Worm (Caenorhabditis elegans) whole organism, L1 larva: ENCODE results near the gene C27D9.2.

Experiments
- dsc-1 ChIP-seq: sonication (generic microtip); optimal IDR thresholded peaks from 2 replicates; lab custom pipeline; 2016; ENCODE audit warnings: mild to moderate bottlenecking, missing genetic modification characterization, missing compliant biosample characterization
- efl-1 ChIP-seq, 4 experiments: fragments of 150-350 bp; optimal IDR thresholded peaks in 3 of 4; peaks in 1 of 4; 1 replicate in 1 of 4; 2 replicates in 3 of 4; lab custom pipeline; 2014; ENCODE audit warnings: missing biosample characterization in 2 of 4, missing genetic modification characterization in 2 of 4, missing genetic modification reagents in 2 of 4
- elt-3 ChIP-seq, 6 experiments: fragments of 150-350 bp in 1 of 6; sonication (generic microtip); optimal IDR thresholded peaks; 2 replicates each; lab custom pipeline; 2017 to 2018; ENCODE audit warnings: missing biosample characterization in 6 of 6, missing genetic modification characterization in 6 of 6, inconsistent platforms in 1 of 6
- fkh-10 ChIP-seq: sonication (generic microtip); optimal IDR thresholded peaks from 2 replicates; lab custom pipeline; 2017; ENCODE audit warnings: missing biosample characterization, missing genetic modification reagents, missing genetic modification characterization
- irx-1 ChIP-seq: sonication (generic microtip); optimal IDR thresholded peaks from 2 replicates; lab custom pipeline; 2016; ENCODE audit warnings: missing genetic modification characterization, missing compliant biosample characterization
- lin-14 ChIP-seq: fragments of 200-800 bp; sonication (Bioruptor generic); optimal IDR thresholded peaks from 2 replicates; lab custom pipeline; 2018; ENCODE audit warnings: mild to moderate bottlenecking, missing genetic modification characterization, moderate library complexity, missing compliant biosample characterization
- nhr-11 ChIP-seq: fragments of 150-350 bp; optimal IDR thresholded peaks from 2 replicates; lab custom pipeline; 2014; ENCODE audit warnings: missing biosample characterization, missing genetic modification characterization
- nhr-237 ChIP-seq: fragments of 150-350 bp; optimal IDR thresholded peaks from 2 replicates; lab custom pipeline; 2014; ENCODE audit warnings: missing biosample characterization, missing genetic modification characterization
- nhr-28 ChIP-seq: fragments of 150-350 bp; optimal IDR thresholded peaks from 2 replicates; lab custom pipeline; 2014; ENCODE audit warnings: missing biosample characterization, missing genetic modification characterization
- nhr-90 ChIP-seq: sonication (generic microtip); optimal IDR thresholded peaks from 2 replicates; lab custom pipeline; 2016; ENCODE audit warnings: mild to moderate bottlenecking, missing genetic modification characterization, missing compliant biosample characterization; ENCODE audit not compliant: poor library complexity
- skn-1 ChIP-seq: fragments of 150-350 bp; optimal IDR thresholded peaks from 2 replicates; lab custom pipeline; 2014; ENCODE audit warnings: missing biosample characterization, missing genetic modification characterization
- snpc-4 ChIP-seq: fragments of 150-350 bp; optimal IDR thresholded peaks from 2 replicates; lab custom pipeline; 2014; ENCODE audit warnings: missing biosample characterization, missing genetic modification characterization
- snu-23 ChIP-seq: sonication (generic microtip); optimal IDR thresholded peaks from 2 replicates; lab custom pipeline; 2016; ENCODE audit warnings: missing genetic modification characterization, missing compliant biosample characterization
- sptf-1 ChIP-seq: fragments of 150-350 bp; optimal IDR thresholded peaks from 2 replicates; lab custom pipeline; 2014; ENCODE audit warnings: missing biosample characterization, missing genetic modification characterization

ce11 chrII:4726120-4726519 lies 30.5 kb downstream of the C27D9.2 start, which contains the start of gene F10G7.10:
- no peak for TF ChIP-seq nhr-11 (tag; lab: Kevin White, UChicago)
- TF ChIP-seq skn-1 (tag; lab: Kevin White, UChicago) = no peak
- no peak for TF ChIP-seq snu-23 (GFP tag; lab: Kevin White, UChicago)
- no peak for TF ChIP-seq dsc-1 (tag; lab: Kevin White, UChicago)
- TF ChIP-seq snpc-4 = no peak
- peak; percentile 56 for TF ChIP-seq lin-14 (GFP tag; lab: Kevin White, UChicago)
- no peak for TF ChIP-seq elt-3 (tag; optimal IDR thresholded peaks at IDR 0.05; lab: Kevin White, UChicago)
- no peak for TF ChIP-seq nhr-28 (tag; lab: Kevin White, UChicago)
- no peak for TF ChIP-seq fkh-10 (GFP tag; lab: Kevin White, UChicago)
- no peak for TF ChIP-seq nhr-90 (tag; lab: Kevin White, UChicago)
- no peak for TF ChIP-seq irx-1 (tag; lab: Kevin White, UChicago)
- no peak for TF ChIP-seq sptf-1
- no peak for TF ChIP-seq efl-1 (optimal IDR thresholded peaks at IDR 0.05; lab: Kevin White, UChicago)
- no peak for TF ChIP-seq efl-1 (GFP tag; optimal IDR thresholded peaks at IDR 0.05 in 1 of 2; lab: Kevin White, UChicago)
- TF ChIP-seq nhr-237 (tag; lab: Kevin White, UChicago) = no peak
